Fruit fly (Drosophila melanogaster): ENCODE measurements around the gene CG33189.

dm6 chr3R:8805388-8805852, 24.8 kb upstream of the CG33189 start, which contains the start of gene CG9839:
- TF ChIP-seq CG9948 (tag; optimal IDR thresholded peaks at IDR 0.05) (no peak), EcR (GFP tag; optimal IDR thresholded peaks at IDR 0.05) (no peak), gl (tag; optimal IDR thresholded peaks at IDR 0.05) (no peak), Pif1B (GFP tag; optimal IDR thresholded peaks at IDR 0.05) (no peak)

Data from whole organism, pupa.